Fruit fly (Drosophila melanogaster) whole organism, adult: ENCODE results near the gene ymp.

Source experiments
- CG11617 ChIP-seq: fragments of 200-800 bp; sonication (Bioruptor generic); optimal IDR thresholded peaks from 2 replicates; lab custom pipeline; 2017; ENCODE audit warnings: mild to moderate bottlenecking, missing biosample characterization, missing genetic modification reagents, missing genetic modification characterization
- CG7045 ChIP-seq: fragments of 200-800 bp; sonication (Bioruptor generic); optimal IDR thresholded peaks from 2 replicates; lab custom pipeline; 2017; ENCODE audit warnings: missing biosample characterization, mild to moderate bottlenecking, missing genetic modification characterization

- TF ChIP-seq CG7045 (GFP tag; lab: Kevin White, UChicago) (no peak), CG11617 (peak; percentile 52)
Observed at dm6 chr3R:25647577-25648257, 38.8 kb upstream of the ymp start.
